Fruit fly (Drosophila melanogaster) whole organism, pupa: ENCODE measurements around the gene Tsen34.
A peak's percentile ranks its signal among the peaks of the same experiment; 100 is the strongest.

Experiments
- CG10348 ChIP-seq: fragments of 200-800 bp; sonication (Bioruptor generic); IDR thresholded peaks from 2 replicates; pipeline ENCODE4 v1.3.6; 2022; ENCODE audit warnings: missing biosample characterization, missing genetic modification characterization
- CG12605 ChIP-seq: fragments of 200-800 bp; sonication (Bioruptor generic); IDR thresholded peaks from 2 replicates; pipeline ENCODE4 v1.3.6; 2022; ENCODE audit warnings: missing biosample characterization, missing genetic modification characterization
- CG13204 ChIP-seq: fragments of 200-800 bp; sonication (Bioruptor generic); optimal IDR thresholded peaks from 2 replicates; lab custom pipeline; 2018; ENCODE audit warnings: missing biosample characterization, mild to moderate bottlenecking, missing genetic modification characterization, moderate library complexity
- CG14655 ChIP-seq: fragments of 200-800 bp; sonication (Bioruptor generic); optimal IDR thresholded peaks from 3 replicates; lab custom pipeline; 2017; ENCODE audit warnings: mild to moderate bottlenecking, missing biosample characterization, missing genetic modification reagents, missing genetic modification characterization
- CG15710 ChIP-seq: fragments of 200-800 bp; sonication (Bioruptor generic); optimal IDR thresholded peaks from 2 replicates; lab custom pipeline; 2018; ENCODE audit warnings: missing biosample characterization, mild to moderate bottlenecking, missing genetic modification characterization, moderate library complexity
- CG17806 ChIP-seq: fragments of 200-800 bp; sonication (Bioruptor generic); optimal IDR thresholded peaks from 2 replicates; lab custom pipeline; 2018; ENCODE audit warnings: missing biosample characterization, mild to moderate bottlenecking, missing genetic modification characterization, moderate library complexity
- CG32121 ChIP-seq: fragments of 200-800 bp; sonication (Bioruptor generic); IDR thresholded peaks from 2 replicates; pipeline ENCODE4 v1.3.6; 2022; ENCODE audit warnings: missing biosample characterization, missing genetic modification characterization
- CG34367 ChIP-seq: fragments of 200-800 bp; sonication (Bioruptor generic); optimal IDR thresholded peaks from 2 replicates; lab custom pipeline; 2018; ENCODE audit warnings: missing biosample characterization, mild to moderate bottlenecking, missing genetic modification characterization
- CG4496 ChIP-seq: fragments of 200-800 bp; sonication (Bioruptor generic); IDR thresholded peaks from 3 replicates; pipeline ENCODE4 v1.3.6; 2022; ENCODE audit warnings: missing biosample characterization, missing genetic modification characterization
- CG8159 ChIP-seq: fragments of 200-800 bp; sonication (Bioruptor generic); optimal IDR thresholded peaks from 3 replicates; lab custom pipeline; 2018; ENCODE audit warnings: missing biosample characterization, mild to moderate bottlenecking, missing genetic modification characterization, moderate library complexity
- CG8301 ChIP-seq: fragments of 200-800 bp; sonication (Bioruptor generic); optimal IDR thresholded peaks from 2 replicates; lab custom pipeline; 2018; ENCODE audit warnings: missing biosample characterization, mild to moderate bottlenecking, missing genetic modification characterization
- CG9948 ChIP-seq: fragments of 200-800 bp; sonication (Bioruptor generic); optimal IDR thresholded peaks from 2 replicates; lab custom pipeline; 2018; ENCODE audit warnings: missing biosample characterization, mild to moderate bottlenecking, missing genetic modification characterization, moderate library complexity
- D1 ChIP-seq: fragments of 200-800 bp; sonication (Bioruptor generic); optimal IDR thresholded peaks from 2 replicates; lab custom pipeline; 2018; ENCODE audit warnings: missing biosample characterization, mild to moderate bottlenecking, missing genetic modification characterization, moderate library complexity
- EcR ChIP-seq: fragments of 200-800 bp; sonication (Bioruptor generic); optimal IDR thresholded peaks from 3 replicates; lab custom pipeline; 2019; ENCODE audit warnings: missing biosample characterization, missing genetic modification characterization, mild to moderate bottlenecking, moderate library complexity, missing genetic modification reagents
- Ets98B ChIP-seq: fragments of 200-800 bp; sonication (Bioruptor generic); IDR thresholded peaks from 2 replicates; pipeline ENCODE4 v1.3.6; 2022; ENCODE audit warnings: missing biosample characterization, missing genetic modification characterization
- Pif1A ChIP-seq: fragments of 200-800 bp; sonication (Bioruptor generic); optimal IDR thresholded peaks from 3 replicates; lab custom pipeline; 2016; ENCODE audit warnings: missing biosample characterization, missing genetic modification characterization
- Pif1B ChIP-seq: fragments of 200-800 bp; sonication (Bioruptor generic); optimal IDR thresholded peaks from 3 replicates; lab custom pipeline; 2016; ENCODE audit warnings: missing biosample characterization, missing genetic modification characterization
- Snoo ChIP-seq: fragments of 200-800 bp; sonication (Bioruptor generic); optimal IDR thresholded peaks from 3 replicates; lab custom pipeline; 2017; ENCODE audit warnings: missing biosample characterization, mild to moderate bottlenecking, missing genetic modification characterization, inconsistent platforms
- fd96Ca ChIP-seq: fragments of 200-800 bp; sonication (Bioruptor generic); IDR thresholded peaks from 3 replicates; pipeline ENCODE4 v1.3.6; 2022; ENCODE audit warnings: missing biosample characterization, missing genetic modification characterization
- gl ChIP-seq: fragments of 200-800 bp; sonication (Bioruptor generic); optimal IDR thresholded peaks from 2 replicates; lab custom pipeline; 2018; ENCODE audit warnings: missing biosample characterization, mild to moderate bottlenecking, missing genetic modification characterization
- rn ChIP-seq: fragments of 200-800 bp; sonication (Bioruptor generic); IDR thresholded peaks from 2 replicates; pipeline ENCODE4 v1.3.6; 2022; ENCODE audit warnings: missing biosample characterization, missing genetic modification characterization

Tsen34 gene

DNA sequence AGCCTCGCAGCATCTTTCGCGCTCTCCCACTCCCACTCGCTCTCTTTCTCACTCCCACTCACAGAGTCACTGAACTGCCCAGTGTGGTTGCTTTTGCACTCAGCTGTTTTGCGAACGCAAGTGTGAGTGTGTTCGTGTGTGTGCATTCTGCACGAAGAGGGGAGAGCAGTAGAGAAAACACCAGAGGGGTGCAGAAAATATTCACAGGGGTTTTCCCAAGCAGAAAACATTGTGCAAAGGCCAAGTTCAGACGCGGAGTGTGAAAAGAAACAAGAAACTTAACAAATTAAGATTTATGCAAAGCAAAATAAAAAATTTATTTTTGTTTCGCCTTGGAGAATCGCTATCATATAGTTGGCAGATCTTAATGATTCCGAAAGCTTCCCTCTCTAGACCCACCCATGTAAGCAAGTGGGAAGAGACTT is 23.9 kb upstream of the Tsen34 start:
- TF ChIP-seq Snoo (tag; lab: Kevin White, UChicago) (peak; percentile 42), Ets98B (GFP tag; lab: Robert Waterston, UW) (peak; percentile 83), rn (GFP tag; lab: Robert Waterston, UW) (peak; percentile 57; the same call in 1 of the 2 replicates), gl (tag; lab: Kevin White, UChicago) (peak; percentile 5), Pif1B (peak; percentile 61), D1 (tag; lab: Kevin White, UChicago) (no peak), CG4496 (peak; percentile 82; the same call in 2 of the 3 replicates), CG15710 (peak; percentile 68), CG14655 (GFP tag; lab: Kevin White, UChicago) (peak; percentile 85), CG8301 (tag; lab: Kevin White, UChicago) (peak; percentile 85), CG17806 (peak; percentile 73), CG12605 (GFP tag; lab: Robert Waterston, UW) (peak; percentile 54), CG13204 (GFP tag; lab: Kevin White, UChicago) (peak; percentile 35), CG10348 (GFP tag; lab: Robert Waterston, UW) (peak; percentile 50; the same call in 1 of the 2 replicates), EcR (peak; percentile 98), CG8159 (tag; lab: Kevin White, UChicago) (peak; percentile 74), Pif1A (GFP tag; lab: Kevin White, UChicago) (peak; percentile 86), CG9948 (tag; lab: Kevin White, UChicago) (peak; percentile 73), CG32121 (GFP tag; lab: Robert Waterston, UW) (peak; percentile 84), fd96Ca (GFP tag; lab: Robert Waterston, UW) (peak; percentile 87), CG34367 (tag; lab: Kevin White, UChicago) (peak; percentile 53)

DNA sequence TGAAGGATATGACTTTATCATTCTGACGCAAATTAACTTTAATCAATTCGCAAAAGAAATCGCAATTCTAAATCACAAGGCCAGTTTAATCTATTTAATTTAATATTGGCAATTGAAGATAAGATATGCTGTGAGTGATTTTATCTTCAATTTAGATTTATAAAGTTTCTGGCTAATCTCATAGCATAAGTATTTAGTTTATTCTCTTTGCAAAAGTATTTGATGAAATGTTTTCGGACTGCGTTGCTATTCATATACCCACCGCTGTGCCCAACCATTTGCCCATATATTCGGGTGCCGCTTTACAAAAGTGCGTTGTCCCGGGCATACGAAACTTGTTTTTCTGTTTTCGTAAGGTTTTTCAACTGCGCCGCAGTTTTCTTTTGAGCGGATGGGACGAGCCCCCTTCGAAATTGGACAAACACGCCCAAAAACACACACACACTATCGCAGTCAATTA is 23.3 kb upstream of the Tsen34 start:
- TF ChIP-seq CG14655 (GFP tag; lab: Kevin White, UChicago) (peak; percentile 91), CG32121 (GFP tag; lab: Robert Waterston, UW) (peak; percentile 78), EcR (no peak), CG13204 (GFP tag; lab: Kevin White, UChicago) (no peak), CG34367 (tag; lab: Kevin White, UChicago) (peak; percentile 71), CG4496 (no peak; the same call in 1 of the 3 replicates), gl (tag; lab: Kevin White, UChicago) (peak; percentile 18), Pif1A (GFP tag; lab: Kevin White, UChicago) (peak; percentile 69), CG9948 (tag; lab: Kevin White, UChicago) (peak; percentile 82), Snoo (tag; lab: Kevin White, UChicago) (peak; percentile 73), CG15710 (peak; percentile 78), rn (GFP tag; lab: Robert Waterston, UW) (peak; percentile 56), CG8301 (tag; lab: Kevin White, UChicago) (peak; percentile 90), D1 (tag; lab: Kevin White, UChicago) (peak; percentile 77), Pif1B (peak; percentile 49), CG12605 (GFP tag; lab: Robert Waterston, UW) (peak; percentile 56), CG8159 (tag; lab: Kevin White, UChicago) (peak; percentile 79), fd96Ca (GFP tag; lab: Robert Waterston, UW) (no peak), Ets98B (GFP tag; lab: Robert Waterston, UW) (peak; percentile 52), CG10348 (GFP tag; lab: Robert Waterston, UW) (no peak; the same call in 1 of the 2 replicates), CG17806 (peak; percentile 78)

DNA sequence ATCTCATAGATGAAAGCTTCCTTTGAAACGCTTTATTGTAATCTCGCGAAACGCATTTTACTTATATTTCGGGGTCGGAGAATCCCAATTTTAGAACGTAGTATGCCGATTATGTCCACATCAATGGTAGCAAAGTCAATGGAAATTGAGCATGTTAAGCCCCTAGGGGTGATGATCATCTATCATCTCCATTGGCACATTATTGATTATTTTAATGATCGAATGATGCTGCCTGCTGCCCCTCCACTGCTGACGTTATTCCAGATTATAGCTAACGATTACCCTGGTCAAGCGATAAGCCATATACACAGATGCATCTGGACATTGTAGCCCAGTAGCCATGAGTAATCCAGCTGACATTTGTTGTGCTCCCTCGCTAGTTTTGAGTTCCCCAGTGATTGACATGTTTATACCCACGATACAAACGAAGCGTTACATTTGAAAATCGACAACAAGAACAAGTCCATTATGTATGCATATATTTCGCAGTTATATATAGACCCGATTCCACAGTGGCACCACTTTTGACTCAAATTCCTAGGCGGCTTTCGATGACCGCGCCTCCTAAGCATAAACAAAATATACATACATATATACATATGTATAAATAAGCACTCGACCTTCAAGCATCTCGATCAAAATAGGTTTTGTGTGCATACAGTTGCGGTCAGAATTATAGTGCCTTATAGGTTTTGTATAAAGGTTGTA is 22.8 kb upstream of the Tsen34 start:
- TF ChIP-seq Ets98B (GFP tag; lab: Robert Waterston, UW): no peak
- no peak for TF ChIP-seq CG32121 (GFP tag; lab: Robert Waterston, UW)
- no peak for TF ChIP-seq fd96Ca (GFP tag; lab: Robert Waterston, UW)
- no peak for TF ChIP-seq D1 (tag; lab: Kevin White, UChicago)
- TF ChIP-seq Pif1B: no peak
- no peak for TF ChIP-seq CG14655 (GFP tag; lab: Kevin White, UChicago)
- TF ChIP-seq CG10348 (GFP tag; lab: Robert Waterston, UW): no peak
- no peak for TF ChIP-seq CG17806
- TF ChIP-seq, all 21 proteins: peak for 0

DNA sequence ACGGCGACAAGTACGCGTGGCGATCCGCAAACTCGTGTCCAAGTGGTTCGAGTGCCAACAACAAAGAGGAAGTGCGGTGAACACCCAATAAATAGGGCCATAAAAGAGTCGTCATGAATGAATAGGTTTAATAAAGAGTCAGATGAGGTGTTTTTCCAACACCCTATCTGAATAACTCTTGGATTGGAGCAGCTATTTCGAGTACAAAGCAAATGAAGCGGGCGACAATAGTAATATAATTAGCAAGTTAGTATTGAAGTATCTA is 21.7 kb upstream of the Tsen34 start:
- TF ChIP-seq EcR (no peak), Pif1A (GFP tag; lab: Kevin White, UChicago) (no peak), CG8301 (tag; lab: Kevin White, UChicago) (no peak), CG10348 (GFP tag; lab: Robert Waterston, UW) (no peak), CG32121 (GFP tag; lab: Robert Waterston, UW) (no peak), rn (GFP tag; lab: Robert Waterston, UW) (no peak), CG9948 (tag; lab: Kevin White, UChicago) (no peak), gl (tag; lab: Kevin White, UChicago) (no peak), Pif1B (no peak), CG14655 (GFP tag; lab: Kevin White, UChicago) (no peak)

DNA sequence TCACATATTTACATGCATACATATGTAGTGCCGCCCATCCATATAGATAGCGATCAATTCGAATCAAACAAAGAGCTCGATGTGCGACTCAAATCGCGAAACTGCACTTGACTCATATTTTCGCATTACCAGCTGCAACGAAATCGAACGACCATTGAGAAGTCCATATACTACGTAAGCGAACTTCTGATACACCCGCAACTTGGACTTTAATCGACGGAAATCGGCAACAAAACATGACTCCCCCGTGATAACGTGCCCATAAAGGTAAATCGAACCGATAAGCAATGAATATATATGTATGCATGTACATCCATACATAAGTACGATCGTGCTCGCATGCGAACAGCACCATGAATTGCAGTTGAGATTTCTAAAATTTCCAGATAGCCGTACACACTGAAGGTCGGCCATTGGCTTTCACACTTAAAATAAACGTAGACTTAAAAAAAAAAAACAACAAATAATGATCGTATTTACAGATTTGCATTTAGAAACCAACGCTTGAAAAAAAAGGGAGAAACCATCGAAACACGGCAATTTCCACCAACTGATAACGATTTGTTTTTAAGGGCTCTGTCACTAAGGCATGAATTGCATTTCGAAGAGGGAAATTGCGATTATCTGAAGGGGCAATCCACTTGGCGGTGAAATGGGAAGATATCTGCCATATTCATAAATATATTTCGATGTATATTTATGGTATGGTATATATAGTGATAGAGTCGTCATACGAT is 21.1 kb upstream of the Tsen34 start:
- TF ChIP-seq CG9948 (tag; lab: Kevin White, UChicago) (no peak), EcR (peak; percentile 1), gl (tag; lab: Kevin White, UChicago) (peak; percentile 23), CG10348 (GFP tag; lab: Robert Waterston, UW) (no peak), Snoo (tag; lab: Kevin White, UChicago) (no peak)
